In the genomic region with DNA sequence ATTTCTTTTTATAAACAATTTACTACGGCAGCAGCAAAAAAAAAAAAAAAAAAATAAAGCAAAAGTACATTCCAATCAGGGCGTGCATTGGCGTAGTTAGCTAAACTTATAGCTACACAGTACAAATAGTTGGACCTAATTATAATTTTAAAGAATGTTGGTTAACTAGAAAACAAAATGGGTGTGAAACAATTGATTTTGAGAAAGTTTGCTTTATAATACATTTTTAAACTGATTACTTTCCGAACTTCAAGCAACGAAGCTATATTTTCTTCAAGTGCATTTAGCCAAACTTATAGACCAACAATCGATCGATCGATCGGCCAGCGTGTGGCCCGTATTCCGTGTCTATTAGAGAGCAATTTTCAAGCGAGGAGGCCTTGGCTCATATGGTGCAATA, we compare ENCODE assay signal across 2 fruit fly cellular contexts.
TF ChIP-seq lines count a peak whose summit lies in the region.

No protein-coding gene starts in this region.

TF ChIP-seq in whole organism, embryonic, 481 proteins besides CTCF, POLR2A, EP300 and RAD21 (continued from another document and continues in another):
- no peak for TF ChIP-seq CrebB (tag; optimal IDR thresholded peaks at IDR 0.05; lab: Kevin White, UChicago)
- no peak for TF ChIP-seq gfzf (GFP tag; optimal IDR thresholded peaks at IDR 0.05; lab: Kevin White, UChicago)
- TF ChIP-seq Optix (GFP tag; IDR thresholded peaks at IDR 0.05; lab: Robert Waterston, UW): no peak
- no peak for TF ChIP-seq CG4707 (GFP tag; optimal IDR thresholded peaks at IDR 0.05; lab: Kevin White, UChicago)
- no peak for TF ChIP-seq CG16813 (GFP tag; IDR thresholded peaks at IDR 0.05; lab: Robert Waterston, UW; ENCODE audit: partially characterized antibody)
- TF ChIP-seq h (optimal IDR thresholded peaks at IDR 0.05; lab: Kevin White, UChicago): no peak
- TF ChIP-seq HHEX (GFP tag; optimal IDR thresholded peaks at IDR 0.05; lab: Kevin White, UChicago): peak; percentile 0
- no peak for TF ChIP-seq da (GFP tag; optimal IDR thresholded peaks at IDR 0.05; lab: Kevin White, UChicago)
- no peak for TF ChIP-seq C15 (GFP tag; IDR thresholded peaks at IDR 0.05; lab: Robert Waterston, UW)
- no peak for TF ChIP-seq CG6791 (GFP tag; IDR thresholded peaks at IDR 0.05; lab: Robert Waterston, UW; ENCODE audit: partially characterized antibody)
- TF ChIP-seq NC2α (GFP tag; optimal IDR thresholded peaks at IDR 0.05; lab: Kevin White, UChicago): no peak
- no peak for TF ChIP-seq Ets97D (GFP tag; optimal IDR thresholded peaks at IDR 0.05; lab: Kevin White, UChicago)
- TF ChIP-seq pita (GFP tag; optimal IDR thresholded peaks at IDR 0.05; lab: Kevin White, UChicago): no peak
- peak; percentile 20 for TF ChIP-seq mam (GFP tag; optimal IDR thresholded peaks at IDR 0.05; lab: Kevin White, UChicago)
- TF ChIP-seq zfh1 (GFP tag; IDR thresholded peaks at IDR 0.05; lab: Robert Waterston, UW): 0 out of 3 replicates have a peak, but pooled peaks have one; percentile 24
- TF ChIP-seq en (GFP tag; optimal IDR thresholded peaks at IDR 0.05; lab: Kevin White, UChicago): no peak
- TF ChIP-seq az2 (GFP tag; optimal IDR thresholded peaks at IDR 0.05; lab: Kevin White, UChicago): peak; percentile 36
- TF ChIP-seq aop (GFP tag; IDR thresholded peaks at IDR 0.05; lab: Robert Waterston, UW): no peak
- no peak for TF ChIP-seq CG7987 (GFP tag; optimal IDR thresholded peaks at IDR 0.05; lab: Kevin White, UChicago)
- TF ChIP-seq pum (GFP tag; optimal IDR thresholded peaks at IDR 0.05; lab: Kevin White, UChicago): peak; percentile 17
- TF ChIP-seq Fer2 (tag; optimal IDR thresholded peaks at IDR 0.05; lab: Kevin White, UChicago): no peak
- TF ChIP-seq hbn (GFP tag; IDR thresholded peaks at IDR 0.05; lab: Robert Waterston, UW; ENCODE audit: partially characterized antibody): no peak
- no peak for TF ChIP-seq Dad (GFP tag; optimal IDR thresholded peaks at IDR 0.05; lab: Kevin White, UChicago)
- no peak for TF ChIP-seq CG11695 (GFP tag; IDR thresholded peaks at IDR 0.05; lab: Robert Waterston, UW)
- TF ChIP-seq repo (GFP tag; optimal IDR thresholded peaks at IDR 0.05; lab: Kevin White, UChicago): no peak
- no peak for TF ChIP-seq Gsc (GFP tag; IDR thresholded peaks at IDR 0.05; lab: Robert Waterston, UW)
- TF ChIP-seq maf-S (GFP tag; optimal IDR thresholded peaks at IDR 0.05; lab: Kevin White, UChicago): no peak
- peak; percentile 8 for TF ChIP-seq Hsf (GFP tag; optimal IDR thresholded peaks at IDR 0.05; lab: Kevin White, UChicago)
- TF ChIP-seq sisA (GFP tag; IDR thresholded peaks at IDR 0.05; lab: Robert Waterston, UW): 0 out of 2 replicates have a peak, but pooled peaks have one; percentile 31
- no peak for TF ChIP-seq CG14860 (GFP tag; IDR thresholded peaks at IDR 0.05; lab: Robert Waterston, UW; ENCODE audit: partially characterized antibody)
- peak; percentile 6 for TF ChIP-seq odd (GFP tag; optimal IDR thresholded peaks at IDR 0.05; lab: Kevin White, UChicago)
- TF ChIP-seq CG1603 (tag; optimal IDR thresholded peaks at IDR 0.05; lab: Kevin White, UChicago): peak; percentile 51
- no peak for TF ChIP-seq CG1832 (GFP tag; optimal IDR thresholded peaks at IDR 0.05; lab: Kevin White, UChicago)
- TF ChIP-seq CG18619 (GFP tag; optimal IDR thresholded peaks at IDR 0.05; lab: Kevin White, UChicago): no peak
- TF ChIP-seq tap (tag; optimal IDR thresholded peaks at IDR 0.05; lab: Kevin White, UChicago): peak; percentile 57
- peak; percentile 43; the same call in 1 of the 2 replicates for TF ChIP-seq H2.0 (GFP tag; IDR thresholded peaks at IDR 0.05; lab: Robert Waterston, UW)
- no peak for TF ChIP-seq CG11723 (GFP tag; optimal IDR thresholded peaks at IDR 0.05; lab: Kevin White, UChicago)
- TF ChIP-seq CG4424 (GFP tag; optimal IDR thresholded peaks at IDR 0.05; lab: Kevin White, UChicago): peak; percentile 41
- peak; percentile 13; the same call in 1 of the 2 replicates for TF ChIP-seq E2f2 (GFP tag; IDR thresholded peaks at IDR 0.05; lab: Robert Waterston, UW)
- TF ChIP-seq run (tag; optimal IDR thresholded peaks at IDR 0.05; lab: Kevin White, UChicago): no peak
- no peak for TF ChIP-seq Scr (GFP tag; IDR thresholded peaks at IDR 0.05; lab: Robert Waterston, UW; ENCODE audit: partially characterized antibody)
- no peak for TF ChIP-seq grn (GFP tag; optimal IDR thresholded peaks at IDR 0.05; lab: Kevin White, UChicago)
- TF ChIP-seq CG4328 (GFP tag; optimal IDR thresholded peaks at IDR 0.05; lab: Kevin White, UChicago): no peak
- no peak for TF ChIP-seq Kr (GFP tag; optimal IDR thresholded peaks at IDR 0.05; lab: Kevin White, UChicago)
- TF ChIP-seq CG2875 (GFP tag; optimal IDR thresholded peaks at IDR 0.05; lab: Kevin White, UChicago): no peak
- no peak for TF ChIP-seq Usf (GFP tag; optimal IDR thresholded peaks at IDR 0.05; lab: Kevin White, UChicago)
- TF ChIP-seq danr (GFP tag; IDR thresholded peaks at IDR 0.05; lab: Robert Waterston, UW): no peak
- no peak for TF ChIP-seq CG11398 (GFP tag; optimal IDR thresholded peaks at IDR 0.05; lab: Kevin White, UChicago)
- TF ChIP-seq dimm (GFP tag; IDR thresholded peaks at IDR 0.05; lab: Robert Waterston, UW): no peak
- TF ChIP-seq sr (GFP tag; IDR thresholded peaks at IDR 0.05; lab: Robert Waterston, UW): no peak
- peak; percentile 58; the same call in 2 of the 3 replicates for TF ChIP-seq ci (GFP tag; IDR thresholded peaks at IDR 0.05; lab: Robert Waterston, UW)
- peak; percentile 40 for TF ChIP-seq CoRest (tag; optimal IDR thresholded peaks at IDR 0.05; lab: Kevin White, UChicago)
- TF ChIP-seq pb (GFP tag; optimal IDR thresholded peaks at IDR 0.05; lab: Kevin White, UChicago): no peak
- TF ChIP-seq Poxn (GFP tag; IDR thresholded peaks at IDR 0.05; lab: Robert Waterston, UW): no peak
- TF ChIP-seq Sry-δ (GFP tag; optimal IDR thresholded peaks at IDR 0.05; lab: Kevin White, UChicago): no peak
- peak; percentile 16 for TF ChIP-seq CG8388 (GFP tag; optimal IDR thresholded peaks at IDR 0.05; lab: Kevin White, UChicago)
- no peak for TF ChIP-seq CG11696 (GFP tag; IDR thresholded peaks at IDR 0.05; lab: Robert Waterston, UW)
- peak; percentile 18 for TF ChIP-seq Hr3 (GFP tag; optimal IDR thresholded peaks at IDR 0.05; lab: Kevin White, UChicago)
- peak; percentile 77 for TF ChIP-seq sens (GFP tag; lab: Kevin White, UChicago)
- no peak for TF ChIP-seq gcm (GFP tag; optimal IDR thresholded peaks at IDR 0.05; lab: Kevin White, UChicago)
- no peak for TF ChIP-seq CG13287 (GFP tag; IDR thresholded peaks at IDR 0.05; lab: Robert Waterston, UW; ENCODE audit: partially characterized antibody)
- TF ChIP-seq HLH54F (GFP tag; optimal IDR thresholded peaks at IDR 0.05; lab: Kevin White, UChicago): no peak
- TF ChIP-seq CG32767 (GFP tag; IDR thresholded peaks at IDR 0.05; lab: Robert Waterston, UW): no peak
- TF ChIP-seq otp (GFP tag; IDR thresholded peaks at IDR 0.05; lab: Robert Waterston, UW): no peak
- no peak for TF ChIP-seq Sry-β (GFP tag; optimal IDR thresholded peaks at IDR 0.05; lab: Kevin White, UChicago)

TF ChIP-seq in whole organism, prepupa, 60 proteins besides CTCF, POLR2A, EP300 and RAD21 (continued from another document):
- peak; percentile 23 for TF ChIP-seq CG3032 (tag; optimal IDR thresholded peaks at IDR 0.05; lab: Kevin White, UChicago)
- TF ChIP-seq CG11902 (GFP tag; optimal IDR thresholded peaks at IDR 0.05; lab: Kevin White, UChicago): peak; percentile 24
- TF ChIP-seq ss (GFP tag; optimal IDR thresholded peaks at IDR 0.05; lab: Kevin White, UChicago): no peak
- peak; percentile 14 for TF ChIP-seq CG8319 (GFP tag; optimal IDR thresholded peaks at IDR 0.05; lab: Kevin White, UChicago)
- peak; percentile 58 for TF ChIP-seq CG32006 (GFP tag; optimal IDR thresholded peaks at IDR 0.05; lab: Kevin White, UChicago)
TF ChIP-seq in whole organism, prepupa: peak in this region for 21.
